Fruit fly (Drosophila melanogaster): ENCODE measurements around the gene CG43702.
A peak's percentile ranks its signal among the peaks of the same experiment; 100 is the strongest.

DNA sequence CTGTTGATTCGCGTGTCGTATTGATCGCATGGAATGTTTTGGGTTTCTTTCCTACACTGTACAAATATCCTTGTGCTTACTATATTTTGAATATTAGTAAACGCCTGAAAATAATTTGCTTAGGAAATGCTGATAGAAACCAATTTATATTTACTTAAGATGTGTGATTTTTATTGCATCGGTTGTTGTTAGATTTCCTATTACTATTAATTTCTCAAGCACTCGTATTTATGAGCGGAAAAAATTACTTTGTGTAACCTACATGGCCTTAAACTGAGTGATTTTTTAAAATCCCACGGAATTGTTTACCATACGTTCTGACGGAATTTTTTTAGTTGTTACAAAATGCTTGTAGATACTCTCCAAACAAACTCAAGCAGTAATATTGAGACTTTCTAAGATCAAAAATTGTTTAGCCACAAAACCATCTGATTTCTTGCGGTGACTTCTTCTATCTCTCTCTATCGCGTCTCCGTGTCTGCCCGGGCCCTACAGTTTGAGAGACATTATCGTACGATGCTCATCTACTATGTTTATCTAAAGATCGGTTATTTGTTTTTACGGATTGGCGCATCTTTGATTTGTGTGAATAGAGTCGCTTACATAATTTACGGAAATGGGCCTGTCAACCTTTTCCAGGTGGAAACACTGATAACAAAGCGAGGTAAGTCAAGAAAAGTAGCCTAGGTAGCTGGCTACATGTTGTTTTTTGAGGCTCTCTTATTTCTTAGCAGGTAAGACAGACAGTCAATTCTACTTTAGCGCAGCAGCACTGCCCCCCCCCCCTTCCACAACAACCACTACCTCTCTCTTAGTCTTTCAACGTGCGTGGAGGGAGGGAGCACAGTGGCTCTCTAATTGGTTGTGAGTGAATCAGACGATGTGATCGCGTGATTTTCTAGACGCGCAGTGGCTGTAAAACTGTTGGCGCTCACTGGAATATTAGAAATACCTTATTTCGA is 21.9 kb upstream of the CG43702 start:
- TF ChIP-seq fd96Ca (GFP tag; IDR thresholded peaks at IDR 0.05) (no peak), CG12605 (GFP tag; IDR thresholded peaks at IDR 0.05) (0 out of 2 replicates have a peak, but pooled peaks have one; percentile 18), CG8159 (tag; optimal IDR thresholded peaks at IDR 0.05) (peak; percentile 45), CG14655 (GFP tag; optimal IDR thresholded peaks at IDR 0.05) (no peak)

Data from whole organism, pupa.